Fruit fly (Drosophila melanogaster) whole organism: Measurements from ENCODE around the gene Sbp2.

ENCODE experiments used
- Dll ChIP-seq: fragments of >200 bp; optimal IDR thresholded peaks from 2 replicates; lab custom pipeline; 2017
- pan ChIP-seq: fragments of >200 bp; optimal IDR thresholded peaks from 2 replicates; lab custom pipeline; 2017
- psq ChIP-seq: fragments of >200 bp; optimal IDR thresholded peaks from 2 replicates; lab custom pipeline; 2017
- usp ChIP-seq: fragments of >200 bp; optimal IDR thresholded peaks from 2 replicates; lab custom pipeline; 2017; ENCODE audit warnings: missing biosample characterization, missing genetic modification characterization, mixed read lengths

DNA sequence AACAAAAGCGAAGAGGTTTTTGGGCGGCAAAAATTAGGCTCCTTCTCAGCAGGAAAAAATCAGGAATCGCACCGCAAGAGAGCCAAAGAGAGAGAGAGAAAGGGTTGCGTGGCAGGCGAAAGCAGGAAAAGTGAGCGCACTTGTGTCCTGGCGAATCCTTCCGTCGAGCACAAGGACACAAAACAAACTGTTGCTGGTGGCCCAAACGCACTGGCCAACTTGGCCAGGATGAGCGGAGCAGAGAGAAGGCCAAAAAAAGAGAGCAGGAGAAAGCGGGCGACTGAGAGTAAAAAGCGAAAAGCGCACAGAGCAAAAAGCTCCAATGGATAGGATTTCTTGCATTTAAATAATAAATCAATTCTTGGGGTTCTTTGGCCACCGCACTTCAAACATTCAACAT is 18.7 kb upstream of the Sbp2 start:
- TF ChIP-seq usp (GFP tag; lab: Kevin White, UChicago) (no peak), pan (lab: Kevin White, UChicago) (no peak), psq (lab: Kevin White, UChicago) (no peak), Dll (lab: Kevin White, UChicago) (no peak)
